Fruit fly (Drosophila melanogaster) whole organism, embryonic: ENCODE data around the gene CG33110.

Experiments used
- CG10147 ChIP-seq: fragments of 200-800 bp; sonication (Bioruptor generic); optimal IDR thresholded peaks from 2 replicates; lab custom pipeline; 2019; ENCODE audit warnings: missing biosample characterization, mild to moderate bottlenecking, missing genetic modification characterization, moderate library complexity
- CG10431 ChIP-seq: fragments of 200-800 bp; sonication (Bioruptor generic); optimal IDR thresholded peaks from 3 replicates; lab custom pipeline; 2018; ENCODE audit warnings: missing biosample characterization, mild to moderate bottlenecking, missing genetic modification characterization
- CG12659 ChIP-seq: fragments of 200-800 bp; sonication (Bioruptor generic); optimal IDR thresholded peaks from 3 replicates; lab custom pipeline; 2017; ENCODE audit warnings: mild to moderate bottlenecking, missing biosample characterization, missing genetic modification reagents, missing genetic modification characterization
- CG13775 ChIP-seq: fragments of 200-800 bp; sonication (Bioruptor generic); optimal IDR thresholded peaks from 3 replicates; lab custom pipeline; 2017; ENCODE audit warnings: missing biosample characterization, mild to moderate bottlenecking, missing genetic modification characterization
- CG14965 ChIP-seq: fragments of 200-800 bp; sonication (Bioruptor generic); optimal IDR thresholded peaks from 2 replicates; lab custom pipeline; 2016; ENCODE audit warnings: missing biosample characterization, missing genetic modification characterization, borderline replicate concordance
- CG15601 ChIP-seq: fragments of 200-800 bp; sonication (Bioruptor generic); optimal IDR thresholded peaks from 3 replicates; lab custom pipeline; 2019; ENCODE audit warnings: missing biosample characterization, mild to moderate bottlenecking, missing genetic modification characterization, moderate library complexity
- CG1603 ChIP-seq: fragments of 200-800 bp; sonication (Bioruptor generic); optimal IDR thresholded peaks from 2 replicates; lab custom pipeline; 2019; ENCODE audit warnings: missing biosample characterization, mild to moderate bottlenecking, missing genetic modification characterization, moderate library complexity
- CG17361 ChIP-seq: fragments of 200-800 bp; sonication (Bioruptor generic); IDR thresholded peaks from 3 replicates; pipeline ENCODE4 v1.3.6; 2022; ENCODE audit warnings: missing biosample characterization, missing genetic modification characterization
- CG17802 ChIP-seq: fragments of 200-800 bp; sonication (Bioruptor generic); optimal IDR thresholded peaks from 2 replicates; lab custom pipeline; 2018; ENCODE audit warnings: missing biosample characterization, mild to moderate bottlenecking, missing genetic modification characterization, moderate library complexity
- CG2116 ChIP-seq: fragments of 200-800 bp; sonication (Bioruptor generic); optimal IDR thresholded peaks from 3 replicates; lab custom pipeline; 2018; ENCODE audit warnings: missing biosample characterization, mild to moderate bottlenecking, missing genetic modification characterization
- CG31224 ChIP-seq: fragments of 200-800 bp; sonication (Bioruptor generic); IDR thresholded peaks from 2 replicates; pipeline ENCODE4 v1.3.6; 2022; ENCODE audit warnings: missing biosample characterization, missing genetic modification characterization
- CG34224 ChIP-seq: fragments of 200-800 bp; sonication (Bioruptor generic); IDR thresholded peaks from 3 replicates; pipeline ENCODE4 v1.3.6; 2022; ENCODE audit warnings: missing biosample characterization, missing genetic modification characterization; ENCODE audit not compliant: partially characterized antibody
- CG5245 ChIP-seq: fragments of 200-800 bp; sonication (Bioruptor generic); optimal IDR thresholded peaks from 3 replicates; lab custom pipeline; 2016; ENCODE audit warnings: missing biosample characterization, missing genetic modification characterization
- CG6765 ChIP-seq: fragments of 200-800 bp; sonication (Bioruptor generic); optimal IDR thresholded peaks from 3 replicates; lab custom pipeline; 2017; ENCODE audit warnings: missing biosample characterization, mild to moderate bottlenecking, missing genetic modification characterization
- CG8290 ChIP-seq, 3 experiments: fragments of 200-800 bp; sonication (Bioruptor generic); optimal IDR thresholded peaks; 2 replicates each; lab custom pipeline; 2016 to 2019; ENCODE audit warnings: missing biosample characterization in 3 of 3, missing genetic modification characterization in 3 of 3, mild to moderate bottlenecking in 2 of 3, moderate library complexity in 1 of 3
- CG8359 ChIP-seq: fragments of 200-800 bp; sonication (Bioruptor generic); optimal IDR thresholded peaks from 2 replicates; lab custom pipeline; 2017; ENCODE audit warnings: missing biosample characterization, mild to moderate bottlenecking, missing genetic modification characterization, borderline replicate concordance
- CG9817 ChIP-seq: fragments of 200-800 bp; sonication (Bioruptor generic); optimal IDR thresholded peaks from 2 replicates; lab custom pipeline; 2018; ENCODE audit warnings: missing biosample characterization, mild to moderate bottlenecking, missing genetic modification characterization, moderate library complexity
- D ChIP-seq, 2 experiments: fragments of 200-800 bp in 1 of 2; fragments of >200 bp in 1 of 2; sonication (Bioruptor generic) in 1 of 2; optimal IDR thresholded peaks; 2 replicates in 1 of 2; 3 replicates in 1 of 2; lab custom pipeline; 2017; ENCODE audit warnings: mild to moderate bottlenecking in 1 of 2, missing biosample characterization in 1 of 2, missing genetic modification characterization in 1 of 2, missing genetic modification reagents in 1 of 2
- D19A ChIP-seq: fragments of 200-800 bp; optimal IDR thresholded peaks from 3 replicates; lab custom pipeline; 2019; ENCODE audit warnings: missing biosample characterization, mild to moderate bottlenecking, missing genetic modification characterization, moderate library complexity
- HLH4C ChIP-seq: fragments of 200-800 bp; sonication (Bioruptor generic); IDR thresholded peaks from 3 replicates; pipeline ENCODE4 v1.3.6; 2022; ENCODE audit warnings: missing biosample characterization, missing genetic modification characterization; ENCODE audit not compliant: partially characterized antibody
- HLH54F ChIP-seq: fragments of 200-800 bp; sonication (Bioruptor generic); optimal IDR thresholded peaks from 3 replicates; lab custom pipeline; 2016; ENCODE audit warnings: missing biosample characterization, missing genetic modification characterization
- Med ChIP-seq: fragments of 200-800 bp; sonication (Bioruptor generic); peaks from one replicate; lab custom pipeline; 2016; ENCODE audit warnings: missing biosample characterization, missing genetic modification characterization, mild to moderate bottlenecking, inconsistent platforms, moderate library complexity
- Myb ChIP-seq: fragments of 200-800 bp; sonication (Bioruptor generic); optimal IDR thresholded peaks from 2 replicates; lab custom pipeline; 2016; ENCODE audit warnings: missing biosample characterization, missing genetic modification characterization
- NK7.1 ChIP-seq: fragments of 200-800 bp; sonication (Bioruptor generic); optimal IDR thresholded peaks from 3 replicates; lab custom pipeline; 2016; ENCODE audit warnings: missing biosample characterization, missing genetic modification characterization
- Nf-YB ChIP-seq: fragments of 200-800 bp; sonication (Bioruptor generic); optimal IDR thresholded peaks from 3 replicates; lab custom pipeline; 2019; ENCODE audit warnings: missing biosample characterization, mild to moderate bottlenecking, missing genetic modification characterization, moderate library complexity
- abd-A ChIP-seq: fragments of 200-800 bp; sonication (Bioruptor generic); optimal IDR thresholded peaks from 3 replicates; lab custom pipeline; 2019; ENCODE audit warnings: missing biosample characterization, mild to moderate bottlenecking, missing genetic modification characterization, moderate library complexity
- br ChIP-seq: fragments of >200 bp; optimal IDR thresholded peaks from 2 replicates; lab custom pipeline; 2017
- cad ChIP-seq: fragments of >200 bp; optimal IDR thresholded peaks from 2 replicates; lab custom pipeline; 2017; ENCODE audit warnings: missing biosample characterization, missing genetic modification characterization
- crol ChIP-seq: fragments of 200-800 bp; sonication (Bioruptor generic); IDR thresholded peaks from 2 replicates; pipeline ENCODE4 v1.3.6; 2022; ENCODE audit warnings: missing biosample characterization, missing genetic modification characterization
- eve ChIP-seq, 2 experiments: fragments of >200 bp; optimal IDR thresholded peaks; 2 replicates each; lab custom pipeline; 2017; ENCODE audit warnings: missing biosample characterization in 2 of 2, missing genetic modification characterization in 2 of 2
- exex ChIP-seq: fragments of 200-800 bp; sonication (Bioruptor generic); optimal IDR thresholded peaks from 4 replicates; lab custom pipeline; 2018; ENCODE audit warnings: missing biosample characterization, mild to moderate bottlenecking, missing genetic modification characterization, moderate library complexity
- fu2 ChIP-seq: fragments of 200-800 bp; sonication (Bioruptor generic); optimal IDR thresholded peaks from 2 replicates; lab custom pipeline; 2016; ENCODE audit warnings: missing biosample characterization, missing genetic modification characterization
- klu ChIP-seq: fragments of 200-800 bp; sonication (Bioruptor generic); IDR thresholded peaks from 2 replicates; pipeline ENCODE4 v1.3.6; 2022; ENCODE audit warnings: missing biosample characterization, missing genetic modification characterization
- lbe ChIP-seq: fragments of 200-800 bp; sonication (Bioruptor generic); optimal IDR thresholded peaks from 2 replicates; lab custom pipeline; 2016; ENCODE audit warnings: missing biosample characterization, mild to moderate bottlenecking, missing genetic modification characterization
- nau ChIP-seq: fragments of 200-800 bp; sonication (Bioruptor generic); optimal IDR thresholded peaks from 3 replicates; lab custom pipeline; 2017; ENCODE audit warnings: missing biosample characterization, mild to moderate bottlenecking, missing genetic modification characterization, missing genetic modification reagents
- org-1 ChIP-seq: fragments of 200-800 bp; sonication (Bioruptor generic); optimal IDR thresholded peaks from 2 replicates; lab custom pipeline; 2017; ENCODE audit warnings: missing biosample characterization, missing genetic modification characterization
- psq ChIP-seq: fragments of 200-800 bp; sonication (Bioruptor generic); optimal IDR thresholded peaks from 2 replicates; lab custom pipeline; 2017; ENCODE audit warnings: missing biosample characterization, missing genetic modification characterization
- repo ChIP-seq: fragments of 200-800 bp; sonication (Bioruptor generic); optimal IDR thresholded peaks from 2 replicates; lab custom pipeline; 2016; ENCODE audit warnings: missing biosample characterization, missing genetic modification characterization
- sc ChIP-seq, 3 experiments: fragments of >200 bp in 2 of 3; fragments of 200-800 bp in 1 of 3; sonication (Bioruptor generic) in 1 of 3; optimal IDR thresholded peaks; 2 replicates in 2 of 3; 3 replicates in 1 of 3; lab custom pipeline; 2017; ENCODE audit warnings: mild to moderate bottlenecking in 1 of 3, missing biosample characterization in 1 of 3, missing genetic modification characterization in 1 of 3, missing genetic modification reagents in 1 of 3
- sd ChIP-seq: fragments of 200-800 bp; sonication (Bioruptor generic); optimal IDR thresholded peaks from 3 replicates; lab custom pipeline; 2018; ENCODE audit warnings: missing biosample characterization, mild to moderate bottlenecking, missing genetic modification characterization, moderate library complexity
- shn ChIP-seq: fragments of 200-800 bp; sonication (Bioruptor generic); optimal IDR thresholded peaks from 3 replicates; lab custom pipeline; 2016; ENCODE audit warnings: missing biosample characterization, missing genetic modification characterization
- sisA ChIP-seq: fragments of 200-800 bp; sonication (Bioruptor generic); IDR thresholded peaks from 2 replicates; pipeline ENCODE4 v1.3.6; 2022; ENCODE audit warnings: missing biosample characterization, missing genetic modification characterization
- sna ChIP-seq: fragments of 200-800 bp; sonication (Bioruptor generic); IDR thresholded peaks from 2 replicates; pipeline ENCODE4 v1.3.6; 2022; ENCODE audit warnings: missing biosample characterization, missing genetic modification characterization; ENCODE audit not compliant: partially characterized antibody
- so ChIP-seq: fragments of 200-800 bp; sonication (Bioruptor generic); IDR thresholded peaks from 3 replicates; pipeline ENCODE4 v1.3.6; 2022; ENCODE audit warnings: missing biosample characterization, missing genetic modification characterization
- sr ChIP-seq: fragments of 200-800 bp; sonication (Bioruptor generic); IDR thresholded peaks from 3 replicates; pipeline ENCODE4 v1.3.6; 2022; ENCODE audit warnings: missing biosample characterization, missing genetic modification characterization
- tll ChIP-seq, 2 experiments: fragments of 200-800 bp in 1 of 2; fragments of >200 bp in 1 of 2; sonication (Bioruptor generic) in 1 of 2; optimal IDR thresholded peaks; 2 replicates each; lab custom pipeline; 2017 to 2019; ENCODE audit warnings: missing biosample characterization in 2 of 2, missing genetic modification characterization in 2 of 2, mild to moderate bottlenecking in 1 of 2, moderate library complexity in 1 of 2
- trem ChIP-seq: fragments of 200-800 bp; optimal IDR thresholded peaks from 3 replicates; lab custom pipeline; 2019; ENCODE audit warnings: missing biosample characterization, mild to moderate bottlenecking, missing genetic modification characterization, moderate library complexity
- vnd ChIP-seq: fragments of 200-800 bp; sonication (Bioruptor generic); IDR thresholded peaks from 3 replicates; pipeline ENCODE4 v1.3.6; 2022; ENCODE audit warnings: missing biosample characterization, missing genetic modification characterization; ENCODE audit not compliant: partially characterized antibody
- wdn ChIP-seq: fragments of 200-800 bp; sonication (Bioruptor generic); IDR thresholded peaks from 2 replicates; pipeline ENCODE4 v1.3.6; 2022; ENCODE audit warnings: missing biosample characterization, missing genetic modification characterization

Gene CG33110

DNA sequence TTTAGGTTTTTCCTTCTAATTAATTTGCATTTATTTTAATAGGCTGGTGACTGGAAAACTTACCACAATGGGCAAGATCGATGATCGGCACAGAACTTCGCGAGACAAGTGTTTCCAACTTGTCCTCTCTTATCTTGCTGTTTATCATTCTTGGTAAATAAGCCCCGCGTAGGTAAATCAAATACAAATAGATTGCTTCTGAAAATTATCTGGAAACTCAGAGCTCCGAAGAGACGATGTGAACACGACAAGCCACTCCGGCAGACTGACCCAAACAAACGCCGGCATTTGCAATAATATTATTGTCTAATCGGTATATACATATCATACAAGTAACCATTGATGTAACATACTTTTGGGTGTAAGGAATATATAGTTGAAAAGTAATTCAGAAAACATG is 39.7 kb upstream of the CG33110 start, which contains the start of gene CG33099 (continued):
- TF ChIP-seq HLH4C (GFP tag; lab: Robert Waterston, UW) (no peak), sisA (GFP tag; lab: Robert Waterston, UW) (no peak), exex (tag; lab: Kevin White, UChicago) (peak; percentile 67), CG1603 (peak; percentile 44), CG31224 (no peak), HLH54F (GFP tag; lab: Kevin White, UChicago) (no peak), klu (GFP tag; lab: Robert Waterston, UW) (no peak), psq (GFP tag; lab: Kevin White, UChicago) (peak; percentile 7), CG13775 (GFP tag; lab: Kevin White, UChicago) (no peak), CG6765 (no peak), sna (GFP tag; lab: Robert Waterston, UW) (no peak), D (optimal IDR thresholded peaks at IDR 0.05; lab: Kevin White, UChicago) (no peak), D (GFP tag; optimal IDR thresholded peaks at IDR 0.05; lab: Kevin White, UChicago) (peak; percentile 15), Med (GFP tag; lab: Kevin White, UChicago) (peak; percentile 92), CG17361 (GFP tag; lab: Robert Waterston, UW) (no peak), sr (GFP tag; lab: Robert Waterston, UW) (peak; percentile 36; the same call in 1 of the 3 replicates), shn (GFP tag; lab: Kevin White, UChicago) (no peak), vnd (GFP tag; lab: Robert Waterston, UW) (no peak), org-1 (peak; percentile 29), tll (GFP tag; optimal IDR thresholded peaks at IDR 0.05; lab: Kevin White, UChicago) (no peak), so (GFP tag; lab: Robert Waterston, UW) (peak; percentile 16; the same call in 1 of the 3 replicates), CG8290 (GFP tag; optimal IDR thresholded peaks at IDR 0.05; lab: Kevin White, UChicago) (no peak), CG8290 (tag; optimal IDR thresholded peaks at IDR 0.05; lab: Kevin White, UChicago) (peak in 1 of 2 experiments; percentile 69), D19A (tag; lab: Kevin White, UChicago) (no peak), repo (no peak), lbe (no peak), CG10431 (GFP tag; lab: Kevin White, UChicago) (no peak), sd (peak; percentile 18), CG9817 (tag; lab: Kevin White, UChicago) (no peak), CG17802 (tag; lab: Kevin White, UChicago) (no peak), CG8359 (peak; percentile 35), abd-A (tag; lab: Kevin White, UChicago) (no peak), CG12659 (peak; percentile 49), trem (tag; lab: Kevin White, UChicago) (no peak), nau (GFP tag; lab: Kevin White, UChicago) (peak; percentile 47), wdn (no peak), crol (GFP tag; lab: Robert Waterston, UW) (no peak), CG15601 (no peak), CG2116 (no peak), CG10147 (GFP tag; lab: Kevin White, UChicago) (no peak), CG5245 (GFP tag; lab: Kevin White, UChicago) (no peak), NK7.1 (GFP tag; lab: Kevin White, UChicago) (peak; percentile 1), CG34224 (GFP tag; lab: Robert Waterston, UW) (no peak), sc (optimal IDR thresholded peaks at IDR 0.05; lab: Kevin White, UChicago) (no peak), sc (GFP tag; optimal IDR thresholded peaks at IDR 0.05; lab: Kevin White, UChicago) (no peak), Myb (GFP tag; lab: Kevin White, UChicago) (no peak), eve (GFP tag; optimal IDR thresholded peaks at IDR 0.05; lab: Kevin White, UChicago) (no peak), fu2 (GFP tag; lab: Kevin White, UChicago) (no peak), Nf-YB (no peak), br (lab: Kevin White, UChicago) (no peak), cad (GFP tag; lab: Kevin White, UChicago) (no peak), CG14965 (GFP tag; lab: Kevin White, UChicago) (no peak)
